Worm (Caenorhabditis elegans): ENCODE results near the gene Y38E10A.2.

DNA sequence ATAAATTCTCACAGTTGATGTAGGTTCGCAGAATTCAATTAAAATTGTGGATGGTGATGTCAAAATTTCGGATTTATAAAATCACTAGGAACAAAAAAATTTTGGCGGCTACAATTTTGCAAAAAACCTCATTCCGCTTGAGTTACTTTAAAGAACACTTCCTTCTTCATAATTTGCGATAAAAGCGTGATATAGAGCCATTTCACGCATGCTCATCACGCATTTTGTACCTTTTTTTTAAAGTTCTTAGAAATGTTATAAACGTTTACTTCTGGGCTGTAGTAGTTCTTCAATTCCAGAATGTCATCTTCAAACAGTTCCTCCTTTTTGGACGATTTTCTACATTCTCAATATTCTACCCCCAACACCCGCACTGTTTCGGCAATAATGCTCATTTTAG, 45.5 kb downstream of the Y38E10A.2 start, which contains the start of gene srx-119:
- TF ChIP-seq him-1 (tag; optimal IDR thresholded peaks at IDR 0.05) (no peak), W03F9.2 (tag; optimal IDR thresholded peaks at IDR 0.05) (no peak), dao-5 (tag; optimal IDR thresholded peaks at IDR 0.05) (no peak)

Measured in whole organism, L4/young adult.